Worm (Caenorhabditis elegans) whole organism, young adult: Measurements from ENCODE around the gene C16C10.8.
A peak's percentile ranks its signal among the peaks of the same experiment; 100 is the strongest.

Experiments
- B0336.3 ChIP-seq: fragments of 200-800 bp; sonication (Bioruptor generic); IDR thresholded peaks from 2 replicates; pipeline ENCODE4 v1.3.6; 2022; ENCODE audit warnings: missing genetic modification characterization, missing compliant biosample characterization
- D2030.7 ChIP-seq: fragments of 200-800 bp; sonication (Bioruptor generic); IDR thresholded peaks from 2 replicates; pipeline ENCODE4 v1.3.6; 2022; ENCODE audit warnings: missing genetic modification reagents, missing genetic modification characterization, missing compliant biosample characterization
- F23B12.7 ChIP-seq: sonication (generic microtip); optimal IDR thresholded peaks from 2 replicates; lab custom pipeline; 2017; ENCODE audit warnings: missing genetic modification characterization, mild to moderate bottlenecking, missing compliant biosample characterization, antibody characterized with exemption, moderate library complexity; ENCODE audit not compliant: insufficient read depth
- F39B2.1 ChIP-seq: fragments of 200-800 bp; sonication (Bioruptor generic); IDR thresholded peaks from 2 replicates; pipeline ENCODE4 v1.3.6; 2022; ENCODE audit warnings: missing genetic modification reagents, missing genetic modification characterization, missing compliant biosample characterization
- F49E8.2 ChIP-seq: sonication (generic microtip); optimal IDR thresholded peaks from 3 replicates; lab custom pipeline; 2017; ENCODE audit warnings: missing genetic modification characterization, mild to moderate bottlenecking, missing compliant biosample characterization, antibody characterized with exemption, moderate library complexity; ENCODE audit not compliant: insufficient read depth
- F57A8.1 ChIP-seq: fragments of 200-800 bp; sonication (Bioruptor generic); optimal IDR thresholded peaks from 2 replicates; lab custom pipeline; 2018; ENCODE audit warnings: mild to moderate bottlenecking, missing genetic modification characterization, moderate library complexity, missing compliant biosample characterization
- F57C9.4 ChIP-seq: sonication (generic microtip); optimal IDR thresholded peaks from 2 replicates; lab custom pipeline; 2017; ENCODE audit warnings: mild to moderate bottlenecking, missing genetic modification characterization, missing compliant biosample characterization
- T07F8.4 ChIP-seq: sonication (generic microtip); optimal IDR thresholded peaks from 2 replicates; lab custom pipeline; 2016; ENCODE audit warnings: mild to moderate bottlenecking, missing genetic modification characterization, moderate library complexity, missing compliant biosample characterization
- Y95B8A.8 ChIP-seq: fragments of 200-800 bp; sonication (Bioruptor generic); IDR thresholded peaks from 2 replicates; pipeline ENCODE4 v1.3.6; 2022; ENCODE audit warnings: missing genetic modification reagents, missing genetic modification characterization, missing compliant biosample characterization
- atf-7 ChIP-seq: sonication (generic microtip); optimal IDR thresholded peaks from 2 replicates; lab custom pipeline; 2017; ENCODE audit warnings: mild to moderate bottlenecking, missing genetic modification characterization, missing compliant biosample characterization
- attf-6 ChIP-seq: fragments of 200-800 bp; sonication (Bioruptor generic); IDR thresholded peaks from 2 replicates; pipeline ENCODE4 v1.3.6; 2022; ENCODE audit warnings: missing genetic modification reagents, missing genetic modification characterization, missing compliant biosample characterization
- ccch-3 ChIP-seq: fragments of 200-800 bp; sonication (Bioruptor generic); optimal IDR thresholded peaks from 2 replicates; lab custom pipeline; 2018; ENCODE audit warnings: mild to moderate bottlenecking, missing genetic modification characterization, missing compliant biosample characterization
- cebp-1 ChIP-seq, 2 experiments: fragments of 200-800 bp in 1 of 2; sonication (Bioruptor generic) in 1 of 2; sonication (generic microtip) in 1 of 2; IDR thresholded peaks in 1 of 2; optimal IDR thresholded peaks in 1 of 2; 2 replicates each; pipeline versions ENCODE4 v1.3.6 to Lab custom; 2017 to 2022; ENCODE audit warnings: missing compliant biosample characterization in 2 of 2, missing genetic modification characterization in 2 of 2, mild to moderate bottlenecking in 1 of 2, missing genetic modification reagents in 1 of 2, moderate library complexity in 1 of 2
- cebp-2 ChIP-seq: fragments of 200-800 bp; sonication (Bioruptor generic); IDR thresholded peaks from 2 replicates; pipeline ENCODE4 v1.3.6; 2022; ENCODE audit warnings: missing genetic modification characterization, missing compliant biosample characterization
- ceh-79 ChIP-seq: sonication (generic microtip); optimal IDR thresholded peaks from 2 replicates; lab custom pipeline; 2017; ENCODE audit warnings: mild to moderate bottlenecking, missing genetic modification characterization, missing compliant biosample characterization
- ceh-91 ChIP-seq: fragments of 200-800 bp; sonication (Bioruptor generic); IDR thresholded peaks from 2 replicates; pipeline ENCODE4 v1.3.6; 2022; ENCODE audit warnings: missing genetic modification reagents, missing genetic modification characterization, missing compliant biosample characterization
- die-1 ChIP-seq: sonication (generic microtip); optimal IDR thresholded peaks from 2 replicates; lab custom pipeline; 2016; ENCODE audit warnings: missing genotype, mild to moderate bottlenecking, missing genetic modification characterization, missing compliant biosample characterization
- ekl-4 ChIP-seq: fragments of 200-800 bp; sonication (Bioruptor generic); IDR thresholded peaks from 2 replicates; pipeline ENCODE4 v1.3.6; 2022; ENCODE audit warnings: missing genetic modification reagents, missing genetic modification characterization, missing compliant biosample characterization
- gei-17 ChIP-seq: fragments of 200-800 bp; sonication (Bioruptor generic); optimal IDR thresholded peaks from 2 replicates; lab custom pipeline; 2018; ENCODE audit warnings: mild to moderate bottlenecking, missing genetic modification characterization, missing compliant biosample characterization
- hmg-1.2 ChIP-seq: fragments of 200-800 bp; sonication (Bioruptor generic); IDR thresholded peaks from 2 replicates; pipeline ENCODE4 v1.3.6; 2022; ENCODE audit warnings: missing genetic modification reagents, missing genetic modification characterization, missing compliant biosample characterization
- hsf-1 ChIP-seq: fragments of 200-800 bp; sonication (Bioruptor generic); IDR thresholded peaks from 2 replicates; pipeline ENCODE4 v1.3.6; 2022; ENCODE audit warnings: missing genetic modification reagents, missing genetic modification characterization, missing compliant biosample characterization
- let-526 ChIP-seq: fragments of 200-800 bp; sonication (Bioruptor generic); IDR thresholded peaks from 2 replicates; pipeline ENCODE4 v1.3.6; 2022; ENCODE audit warnings: missing genetic modification reagents, missing genetic modification characterization, missing compliant biosample characterization
- let-607 ChIP-seq, 2 experiments: fragments of 200-800 bp in 1 of 2; sonication (Bioruptor generic) in 1 of 2; sonication (generic microtip) in 1 of 2; optimal IDR thresholded peaks; 2 replicates each; lab custom pipeline; 2016 to 2018; ENCODE audit warnings: mild to moderate bottlenecking in 2 of 2, missing compliant biosample characterization in 2 of 2, missing genetic modification characterization in 2 of 2, moderate library complexity in 2 of 2, missing genotype in 1 of 2
- lin-35 ChIP-seq, 3 experiments: fragments of 150-350 bp in 2 of 3; sonication (generic microtip) in 1 of 3; optimal IDR thresholded peaks; 2 replicates each; lab custom pipeline; 2014 to 2018; ENCODE audit warnings: missing biosample characterization in 3 of 3, missing genetic modification characterization in 3 of 3, missing genetic modification reagents in 3 of 3
- lin-40 ChIP-seq: sonication (generic microtip); optimal IDR thresholded peaks from 2 replicates; lab custom pipeline; 2016; ENCODE audit warnings: missing genetic modification characterization, mild to moderate bottlenecking, missing compliant biosample characterization, missing genotype, missing genetic modification reagents
- lin-54 ChIP-seq: fragments of 200-800 bp; sonication (Bioruptor generic); optimal IDR thresholded peaks from 2 replicates; lab custom pipeline; 2018; ENCODE audit warnings: mild to moderate bottlenecking, missing genetic modification characterization, missing compliant biosample characterization
- lsl-1 ChIP-seq: fragments of 200-800 bp; sonication (Bioruptor generic); optimal IDR thresholded peaks from 2 replicates; lab custom pipeline; 2018; ENCODE audit warnings: mild to moderate bottlenecking, missing genetic modification characterization, moderate library complexity, missing compliant biosample characterization
- madf-10 ChIP-seq: sonication (generic microtip); optimal IDR thresholded peaks from 2 replicates; lab custom pipeline; 2016; ENCODE audit warnings: mild to moderate bottlenecking, missing genetic modification characterization, missing compliant biosample characterization
- madf-3 ChIP-seq: fragments of 200-800 bp; sonication (Bioruptor generic); IDR thresholded peaks from 2 replicates; pipeline ENCODE4 v1.3.6; 2022; ENCODE audit warnings: missing genetic modification reagents, missing genetic modification characterization, missing compliant biosample characterization
- madf-6 ChIP-seq: fragments of 200-800 bp; sonication (Bioruptor generic); IDR thresholded peaks from 2 replicates; pipeline ENCODE4 v1.3.6; 2022; ENCODE audit warnings: missing genetic modification reagents, missing genetic modification characterization, missing compliant biosample characterization
- nfya-2 ChIP-seq: fragments of 200-800 bp; sonication (Bioruptor generic); IDR thresholded peaks from 2 replicates; pipeline ENCODE4 v1.3.6; 2022; ENCODE audit warnings: missing genetic modification reagents, missing genetic modification characterization, missing compliant biosample characterization
- nfyb-1 ChIP-seq: fragments of 200-800 bp; sonication (Bioruptor generic); IDR thresholded peaks from 2 replicates; pipeline ENCODE4 v1.3.6; 2022; ENCODE audit warnings: missing genetic modification reagents, missing genetic modification characterization, missing compliant biosample characterization
- nhr-27 ChIP-seq: fragments of 200-800 bp; sonication (Bioruptor generic); optimal IDR thresholded peaks from 2 replicates; lab custom pipeline; 2018; ENCODE audit warnings: mild to moderate bottlenecking, missing genetic modification characterization, moderate library complexity, missing compliant biosample characterization
- nhr-80 ChIP-seq: sonication (generic microtip); optimal IDR thresholded peaks from 2 replicates; lab custom pipeline; 2016; ENCODE audit warnings: missing genetic modification characterization, missing compliant biosample characterization
- pbrm-1 ChIP-seq: fragments of 200-800 bp; sonication (Bioruptor generic); IDR thresholded peaks from 2 replicates; pipeline ENCODE4 v1.3.6; 2022; ENCODE audit warnings: missing genetic modification reagents, missing genetic modification characterization, missing compliant biosample characterization
- pha-4 ChIP-seq: fragments of 150-350 bp; sonication (generic microtip); optimal IDR thresholded peaks from 2 replicates; lab custom pipeline; 2014; ENCODE audit warnings: missing biosample characterization, missing genetic modification reagents, missing genetic modification characterization
- snpc-3.4 ChIP-seq: sonication (generic microtip); optimal IDR thresholded peaks from 2 replicates; lab custom pipeline; 2017; ENCODE audit warnings: missing genetic modification characterization, mild to moderate bottlenecking, missing compliant biosample characterization, antibody characterized with exemption, moderate library complexity, missing genotype, missing genetic modification reagents
- tbx-9 ChIP-seq: sonication (generic microtip); optimal IDR thresholded peaks from 2 replicates; lab custom pipeline; 2016; ENCODE audit warnings: borderline replicate concordance, missing genetic modification characterization, inconsistent platforms, missing compliant biosample characterization
- zfh-2 ChIP-seq: fragments of 200-800 bp; sonication (Bioruptor generic); conservative IDR thresholded peaks from 2 replicates; pipeline ENCODE4 v1.3.6; 2022; ENCODE audit warnings: missing genetic modification reagents, missing genetic modification characterization, missing compliant biosample characterization
- ztf-18 ChIP-seq: sonication (generic microtip); optimal IDR thresholded peaks from 2 replicates; lab custom pipeline; 2016; ENCODE audit warnings: missing genotype, mild to moderate bottlenecking, missing genetic modification characterization, missing compliant biosample characterization
- ztf-28 ChIP-seq: fragments of 200-800 bp; sonication (Bioruptor generic); IDR thresholded peaks from 2 replicates; pipeline ENCODE4 v1.3.6; 2022; ENCODE audit warnings: missing genetic modification reagents, missing genetic modification characterization, missing compliant biosample characterization

C16C10.8 gene

ce11 chrIII:4152828-4153227 is 11.1 kb downstream of the C16C10.8 start:
- TF ChIP-seq nfya-2, result no peak
- no peak for TF ChIP-seq D2030.7 (GFP tag; lab: Robert Waterston, UW)
- no peak for TF ChIP-seq lsl-1 (GFP tag; lab: Kevin White, UChicago)
- TF ChIP-seq F57A8.1 (GFP tag; lab: Kevin White, UChicago), result no peak
- no peak; the same call in 1 of the 2 replicates for TF ChIP-seq pbrm-1
- TF ChIP-seq madf-10, result no peak
- no peak for TF ChIP-seq hsf-1 (GFP tag; lab: Robert Waterston, UW)
- TF ChIP-seq hmg-1.2 (GFP tag; lab: Robert Waterston, UW), result no peak
- TF ChIP-seq die-1, result no peak
- no peak for TF ChIP-seq attf-6
- no peak for TF ChIP-seq F49E8.2
- no peak for TF ChIP-seq cebp-2
- no peak for TF ChIP-seq pha-4 (tag; lab: Kevin White, UChicago)
- 0 out of 2 replicates have a peak, but pooled peaks have one; percentile 33 for TF ChIP-seq madf-3 (GFP tag; lab: Robert Waterston, UW)
- no peak for TF ChIP-seq T07F8.4 (tag; lab: Kevin White, UChicago)
- peak in 1 of 3 experiments; percentile 41 for TF ChIP-seq lin-35 (GFP tag; optimal IDR thresholded peaks at IDR 0.05; lab: Kevin White, UChicago)
- TF ChIP-seq nhr-80 (tag; lab: Kevin White, UChicago), result no peak
- TF ChIP-seq F23B12.7 (tag; lab: Kevin White, UChicago), result no peak
- TF ChIP-seq ztf-28, result no peak
- TF ChIP-seq ccch-3 (GFP tag; lab: Kevin White, UChicago), result no peak
- no peak for TF ChIP-seq let-607 (tag; optimal IDR thresholded peaks at IDR 0.05; lab: Kevin White, UChicago)
- 0 out of 2 replicates have a peak, but pooled peaks have one; percentile 18 for TF ChIP-seq Y95B8A.8 (GFP tag; lab: Robert Waterston, UW)
- TF ChIP-seq ceh-91 (GFP tag; lab: Robert Waterston, UW), result no peak
- TF ChIP-seq nfyb-1 (GFP tag; lab: Robert Waterston, UW), result no peak
- no peak for TF ChIP-seq snpc-3.4 (tag; lab: Kevin White, UChicago)
- no peak for TF ChIP-seq lin-40 (tag; lab: Kevin White, UChicago)
- TF ChIP-seq F57C9.4, result no peak
- no peak for TF ChIP-seq gei-17
- no peak for TF ChIP-seq ztf-18 (tag; lab: Kevin White, UChicago)
- TF ChIP-seq cebp-1 (GFP tag; IDR thresholded peaks at IDR 0.05; lab: Robert Waterston, UW), result no peak
- TF ChIP-seq cebp-1 (tag; optimal IDR thresholded peaks at IDR 0.05; lab: Kevin White, UChicago), result peak; percentile 20

ce11 chrIII:4152309-4152708 is 11.7 kb downstream of the C16C10.8 start:
- TF ChIP-seq tbx-9 (tag; lab: Kevin White, UChicago), result no peak
- TF ChIP-seq zfh-2 (GFP tag; lab: Robert Waterston, UW), result peak; percentile 72; the same call in 1 of the 2 replicates

ce11 chrIII:4151548-4152104 is 12.3 kb downstream of the C16C10.8 start, which contains the start of the genes wht-3 and har-1:
Gene wht-3 (minus strand): TSS chrIII:4151598.
Gene har-1 (plus strand): TSS chrIII:4152054.
- TF ChIP-seq lin-54 (GFP tag; lab: Kevin White, UChicago) (peak; percentile 28), F39B2.1 (GFP tag; lab: Robert Waterston, UW) (0 out of 2 replicates have a peak, but pooled peaks have one; percentile 15), cebp-1 (GFP tag; IDR thresholded peaks at IDR 0.05; lab: Robert Waterston, UW) (peak; percentile 91), cebp-1 (tag; optimal IDR thresholded peaks at IDR 0.05; lab: Kevin White, UChicago) (peak; percentile 98), hsf-1 (GFP tag; lab: Robert Waterston, UW) (peak; percentile 60; the same call in 1 of the 2 replicates), zfh-2 (GFP tag; lab: Robert Waterston, UW) (no peak), atf-7 (peak; percentile 36), ekl-4 (0 out of 2 replicates have a peak, but pooled peaks have one; percentile 37), hmg-1.2 (GFP tag; lab: Robert Waterston, UW) (0 out of 2 replicates have a peak, but pooled peaks have one; percentile 4), let-526 (GFP tag; lab: Robert Waterston, UW) (no peak), nhr-27 (tag; lab: Kevin White, UChicago) (no peak), B0336.3 (0 out of 2 replicates have a peak, but pooled peaks have one; percentile 35), madf-6 (GFP tag; lab: Robert Waterston, UW) (peak; percentile 34), ceh-79 (tag; lab: Kevin White, UChicago) (peak; percentile 74)
